Fruit fly (Drosophila melanogaster): Measurements from ENCODE around the gene Mitofilin.
A peak's percentile ranks its signal among the peaks of the same experiment; 100 is the strongest.

The Mitofilin gene

DNA sequence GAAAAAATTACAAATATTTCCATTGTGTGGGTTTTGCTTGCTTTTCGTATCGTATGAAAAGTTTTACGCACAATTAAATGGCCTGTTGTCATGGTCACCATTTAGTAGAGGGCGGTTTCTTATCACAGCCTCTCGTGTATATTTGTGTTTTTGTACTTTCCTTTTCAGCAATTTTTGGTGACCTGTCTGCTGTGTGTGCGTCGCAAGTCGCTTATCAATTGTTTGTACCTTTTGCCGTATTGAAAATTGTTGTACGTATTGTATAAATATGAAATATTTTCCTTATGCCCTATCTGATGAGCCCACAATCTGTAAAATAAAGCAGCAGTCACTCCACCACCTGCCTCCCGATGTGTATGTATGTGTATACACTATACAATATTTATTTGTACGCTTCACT, 43.3 kb upstream of the Mitofilin start (continued):
- no peak for TF ChIP-seq CG10366 (GFP tag; IDR thresholded peaks at IDR 0.05)
- no peak for TF ChIP-seq Dbx (GFP tag; IDR thresholded peaks at IDR 0.05)
- TF ChIP-seq h (optimal IDR thresholded peaks at IDR 0.05): no peak
- TF ChIP-seq CG11696 (GFP tag; IDR thresholded peaks at IDR 0.05): no peak
- no peak for TF ChIP-seq Eip74EF (GFP tag; optimal IDR thresholded peaks at IDR 0.05)
- TF ChIP-seq HmgZ (tag; optimal IDR thresholded peaks at IDR 0.05): no peak
- TF ChIP-seq CG5245 (GFP tag; optimal IDR thresholded peaks at IDR 0.05): no peak
- peak; percentile 12 for TF ChIP-seq Med (GFP tag)
- TF ChIP-seq Hmr (GFP tag; optimal IDR thresholded peaks at IDR 0.05): no peak
- TF ChIP-seq eve (GFP tag; optimal IDR thresholded peaks at IDR 0.05): no peak
- no peak for TF ChIP-seq crol (GFP tag; IDR thresholded peaks at IDR 0.05)
- TF ChIP-seq br (optimal IDR thresholded peaks at IDR 0.05): no peak
- no peak for TF ChIP-seq twi (tag; optimal IDR thresholded peaks at IDR 0.05)
- no peak for TF ChIP-seq CG32772 (GFP tag; IDR thresholded peaks at IDR 0.05)
- TF ChIP-seq pb (GFP tag; optimal IDR thresholded peaks at IDR 0.05): no peak
- TF ChIP-seq mam (GFP tag; optimal IDR thresholded peaks at IDR 0.05): no peak
- peak; percentile 14 for TF ChIP-seq CG2202 (tag; optimal IDR thresholded peaks at IDR 0.05)
- no peak for TF ChIP-seq CG2116 (GFP tag; optimal IDR thresholded peaks at IDR 0.05)
- no peak for TF ChIP-seq sug (tag; optimal IDR thresholded peaks at IDR 0.05)
- TF ChIP-seq p53 (GFP tag; optimal IDR thresholded peaks at IDR 0.05): no peak
- TF ChIP-seq CG13123 (GFP tag; optimal IDR thresholded peaks at IDR 0.05): no peak
- TF ChIP-seq Rx (GFP tag; IDR thresholded peaks at IDR 0.05): no peak
- TF ChIP-seq CG10543 (GFP tag; optimal IDR thresholded peaks at IDR 0.05): no peak
- TF ChIP-seq Lpt (GFP tag; optimal IDR thresholded peaks at IDR 0.05): no peak
- TF ChIP-seq dmrt99B (tag; optimal IDR thresholded peaks at IDR 0.05): no peak
- TF ChIP-seq CG1832 (GFP tag; optimal IDR thresholded peaks at IDR 0.05): no peak
- TF ChIP-seq Ada2b (GFP tag; IDR thresholded peaks at IDR 0.05): no peak
- TF ChIP-seq tll (GFP tag; optimal IDR thresholded peaks at IDR 0.05): no peak
- TF ChIP-seq CG9215 (GFP tag; IDR thresholded peaks at IDR 0.05): no peak
- TF ChIP-seq gsb (GFP tag; IDR thresholded peaks at IDR 0.05): no peak
- peak; percentile 5 for TF ChIP-seq CG3281 (GFP tag; optimal IDR thresholded peaks at IDR 0.05)
- TF ChIP-seq tx (GFP tag; optimal IDR thresholded peaks at IDR 0.05): no peak
- no peak for TF ChIP-seq so (GFP tag; IDR thresholded peaks at IDR 0.05)
- TF ChIP-seq Sox102F (GFP tag; optimal IDR thresholded peaks at IDR 0.05): no peak
- TF ChIP-seq CG8281 (tag; optimal IDR thresholded peaks at IDR 0.05): no peak
- no peak for TF ChIP-seq CG14860 (GFP tag; IDR thresholded peaks at IDR 0.05; ENCODE audit: partially characterized antibody)
- TF ChIP-seq ERR (GFP tag; optimal IDR thresholded peaks at IDR 0.05): no peak
- no peak for TF ChIP-seq slou (GFP tag; optimal IDR thresholded peaks at IDR 0.05)
- TF ChIP-seq chm (GFP tag; IDR thresholded peaks at IDR 0.05): peak; percentile 38; the same call in 1 of the 2 replicates
- no peak for TF ChIP-seq sna (GFP tag; IDR thresholded peaks at IDR 0.05; ENCODE audit: partially characterized antibody)
- TF ChIP-seq Blimp-1 (GFP tag; optimal IDR thresholded peaks at IDR 0.05): peak; percentile 8
- no peak for TF ChIP-seq lov (optimal IDR thresholded peaks at IDR 0.05)
- no peak for TF ChIP-seq lov (GFP tag; IDR thresholded peaks at IDR 0.05)
- 0 out of 3 replicates have a peak, but pooled peaks have one; percentile 46 for TF ChIP-seq CG2199 (GFP tag; IDR thresholded peaks at IDR 0.05)
- no peak for TF ChIP-seq seq (GFP tag; IDR thresholded peaks at IDR 0.05)
- no peak for TF ChIP-seq CG6813 (GFP tag; optimal IDR thresholded peaks at IDR 0.05)
- TF ChIP-seq CG9797 (GFP tag; optimal IDR thresholded peaks at IDR 0.05): no peak
- no peak for TF ChIP-seq CG10959 (GFP tag; IDR thresholded peaks at IDR 0.05)
- peak; percentile 23 for TF ChIP-seq CG10274 (GFP tag; optimal IDR thresholded peaks at IDR 0.05)
- TF ChIP-seq Spps (tag; optimal IDR thresholded peaks at IDR 0.05): peak; percentile 16
- no peak for TF ChIP-seq CG3065 (GFP tag; optimal IDR thresholded peaks at IDR 0.05)
- TF ChIP-seq Aef1 (GFP tag; IDR thresholded peaks at IDR 0.05): no peak
- peak in 1 of 2 experiments; percentile 3 for TF ChIP-seq bsh (GFP tag; optimal IDR thresholded peaks at IDR 0.05)

All from whole organism, embryonic.